Worm (Caenorhabditis elegans) whole organism, young adult: ENCODE data around the gene ZC395.11.

Experiments used
- B0035.1 ChIP-seq: sonication (generic microtip); optimal IDR thresholded peaks from 2 replicates; lab custom pipeline; 2016; ENCODE audit warnings: missing genetic modification characterization, mild to moderate bottlenecking, missing compliant biosample characterization, missing genotype, missing genetic modification reagents
- B0336.3 ChIP-seq: fragments of 200-800 bp; sonication (Bioruptor generic); IDR thresholded peaks from 2 replicates; pipeline ENCODE4 v1.3.6; 2022; ENCODE audit warnings: missing genetic modification characterization, missing compliant biosample characterization
- C17E4.6 ChIP-seq: fragments of 200-800 bp; sonication (Bioruptor generic); IDR thresholded peaks from 2 replicates; pipeline ENCODE4 v1.3.6; 2022; ENCODE audit warnings: missing genetic modification reagents, missing genetic modification characterization, missing compliant biosample characterization
- F52B5.7 ChIP-seq: sonication (generic microtip); optimal IDR thresholded peaks from 2 replicates; lab custom pipeline; 2016; ENCODE audit warnings: mild to moderate bottlenecking, missing genetic modification characterization, missing compliant biosample characterization
- K11D2.4 ChIP-seq: fragments of 200-800 bp; sonication (Bioruptor generic); IDR thresholded peaks from 2 replicates; pipeline ENCODE4 v1.3.6; 2022; ENCODE audit warnings: missing genetic modification reagents, missing genetic modification characterization, missing compliant biosample characterization
- K12H6.12 ChIP-seq: fragments of 200-800 bp; sonication (Bioruptor generic); optimal IDR thresholded peaks from 2 replicates; lab custom pipeline; 2018; ENCODE audit warnings: mild to moderate bottlenecking, missing genetic modification characterization, missing compliant biosample characterization
- T07F8.4 ChIP-seq: sonication (generic microtip); optimal IDR thresholded peaks from 2 replicates; lab custom pipeline; 2016; ENCODE audit warnings: mild to moderate bottlenecking, missing genetic modification characterization, moderate library complexity, missing compliant biosample characterization
- T26A5.8 ChIP-seq: sonication (generic microtip); optimal IDR thresholded peaks from 2 replicates; lab custom pipeline; 2016; ENCODE audit warnings: missing genetic modification characterization, missing compliant biosample characterization
- Y53G8AR.9 ChIP-seq: fragments of 200-800 bp; sonication (Bioruptor generic); conservative IDR thresholded peaks from 2 replicates; pipeline ENCODE4 v1.3.6; 2022; ENCODE audit warnings: missing genetic modification reagents, missing genetic modification characterization, missing compliant biosample characterization
- Y67H2A.10 ChIP-seq: fragments of 200-800 bp; sonication (Bioruptor generic); conservative IDR thresholded peaks from 2 replicates; pipeline ENCODE4 v1.3.6; 2022; ENCODE audit warnings: missing genetic modification reagents, missing genetic modification characterization, missing compliant biosample characterization
- ZK185.1 ChIP-seq: sonication (generic microtip); optimal IDR thresholded peaks from 2 replicates; lab custom pipeline; 2016; ENCODE audit warnings: mild to moderate bottlenecking, missing genetic modification characterization, missing compliant biosample characterization; ENCODE audit not compliant: poor library complexity, severe bottlenecking
- aptf-3 ChIP-seq: fragments of 200-800 bp; sonication (Bioruptor generic); IDR thresholded peaks from 2 replicates; pipeline ENCODE4 v1.3.6; 2022; ENCODE audit warnings: missing genetic modification characterization, missing compliant biosample characterization
- attf-5 ChIP-seq: fragments of 200-800 bp; sonication (Bioruptor generic); optimal IDR thresholded peaks from 2 replicates; lab custom pipeline; 2018; ENCODE audit warnings: mild to moderate bottlenecking, missing genetic modification characterization, missing compliant biosample characterization
- bed-1 ChIP-seq: fragments of 200-800 bp; sonication (Bioruptor generic); IDR thresholded peaks from 2 replicates; pipeline ENCODE4 v1.3.6; 2022; ENCODE audit warnings: missing genetic modification reagents, missing genetic modification characterization, missing compliant biosample characterization
- ccch-3 ChIP-seq: fragments of 200-800 bp; sonication (Bioruptor generic); optimal IDR thresholded peaks from 2 replicates; lab custom pipeline; 2018; ENCODE audit warnings: mild to moderate bottlenecking, missing genetic modification characterization, missing compliant biosample characterization
- cebp-1 ChIP-seq, 2 experiments: fragments of 200-800 bp in 1 of 2; sonication (Bioruptor generic) in 1 of 2; sonication (generic microtip) in 1 of 2; IDR thresholded peaks in 1 of 2; optimal IDR thresholded peaks in 1 of 2; 2 replicates each; pipeline versions ENCODE4 v1.3.6 to Lab custom; 2017 to 2022; ENCODE audit warnings: missing compliant biosample characterization in 2 of 2, missing genetic modification characterization in 2 of 2, mild to moderate bottlenecking in 1 of 2, missing genetic modification reagents in 1 of 2, moderate library complexity in 1 of 2
- chd-7 ChIP-seq: sonication (generic microtip); optimal IDR thresholded peaks from 2 replicates; lab custom pipeline; 2016; ENCODE audit warnings: mild to moderate bottlenecking, missing genetic modification characterization, moderate library complexity, missing compliant biosample characterization
- die-1 ChIP-seq: sonication (generic microtip); optimal IDR thresholded peaks from 2 replicates; lab custom pipeline; 2016; ENCODE audit warnings: missing genotype, mild to moderate bottlenecking, missing genetic modification characterization, missing compliant biosample characterization
- dox-1 ChIP-seq: fragments of 200-800 bp; sonication (Bioruptor generic); IDR thresholded peaks from 2 replicates; pipeline ENCODE4 v1.3.6; 2022; ENCODE audit warnings: missing genetic modification reagents, missing genetic modification characterization, missing compliant biosample characterization
- egl-18 ChIP-seq: fragments of 200-800 bp; sonication (Bioruptor generic); IDR thresholded peaks from 2 replicates; pipeline ENCODE4 v1.3.6; 2022; ENCODE audit warnings: missing genetic modification reagents, missing genetic modification characterization, missing compliant biosample characterization
- egrh-3 ChIP-seq: fragments of 200-800 bp; sonication (Bioruptor generic); IDR thresholded peaks from 2 replicates; pipeline ENCODE4 v1.3.6; 2022; ENCODE audit warnings: missing genetic modification reagents, missing genetic modification characterization, missing compliant biosample characterization
- gei-17 ChIP-seq: fragments of 200-800 bp; sonication (Bioruptor generic); optimal IDR thresholded peaks from 2 replicates; lab custom pipeline; 2018; ENCODE audit warnings: mild to moderate bottlenecking, missing genetic modification characterization, missing compliant biosample characterization
- hlh-12 ChIP-seq: sonication (generic microtip); optimal IDR thresholded peaks from 2 replicates; lab custom pipeline; 2016; ENCODE audit warnings: missing genetic modification characterization, missing compliant biosample characterization
- hmg-1.2 ChIP-seq: fragments of 200-800 bp; sonication (Bioruptor generic); IDR thresholded peaks from 2 replicates; pipeline ENCODE4 v1.3.6; 2022; ENCODE audit warnings: missing genetic modification reagents, missing genetic modification characterization, missing compliant biosample characterization
- hsf-1 ChIP-seq: fragments of 200-800 bp; sonication (Bioruptor generic); IDR thresholded peaks from 2 replicates; pipeline ENCODE4 v1.3.6; 2022; ENCODE audit warnings: missing genetic modification reagents, missing genetic modification characterization, missing compliant biosample characterization
- madf-6 ChIP-seq: fragments of 200-800 bp; sonication (Bioruptor generic); IDR thresholded peaks from 2 replicates; pipeline ENCODE4 v1.3.6; 2022; ENCODE audit warnings: missing genetic modification reagents, missing genetic modification characterization, missing compliant biosample characterization
- mel-28 ChIP-seq: sonication (generic microtip); optimal IDR thresholded peaks from 2 replicates; lab custom pipeline; 2016; ENCODE audit warnings: borderline replicate concordance, mild to moderate bottlenecking, missing genetic modification characterization, missing compliant biosample characterization
- nfya-1 ChIP-seq: sonication (generic microtip); optimal IDR thresholded peaks from 2 replicates; lab custom pipeline; 2017; ENCODE audit warnings: antibody characterized with exemption, missing compliant biosample characterization, missing genetic modification characterization, borderline replicate concordance; ENCODE audit not compliant: insufficient read depth
- nfyb-1 ChIP-seq: fragments of 200-800 bp; sonication (Bioruptor generic); IDR thresholded peaks from 2 replicates; pipeline ENCODE4 v1.3.6; 2022; ENCODE audit warnings: missing genetic modification reagents, missing genetic modification characterization, missing compliant biosample characterization
- nhr-27 ChIP-seq: fragments of 200-800 bp; sonication (Bioruptor generic); optimal IDR thresholded peaks from 2 replicates; lab custom pipeline; 2018; ENCODE audit warnings: mild to moderate bottlenecking, missing genetic modification characterization, moderate library complexity, missing compliant biosample characterization
- nhr-80 ChIP-seq: sonication (generic microtip); optimal IDR thresholded peaks from 2 replicates; lab custom pipeline; 2016; ENCODE audit warnings: missing genetic modification characterization, missing compliant biosample characterization
- pbrm-1 ChIP-seq: fragments of 200-800 bp; sonication (Bioruptor generic); IDR thresholded peaks from 2 replicates; pipeline ENCODE4 v1.3.6; 2022; ENCODE audit warnings: missing genetic modification reagents, missing genetic modification characterization, missing compliant biosample characterization
- repo-1 ChIP-seq: sonication (generic microtip); optimal IDR thresholded peaks from 2 replicates; lab custom pipeline; 2017; ENCODE audit warnings: mild to moderate bottlenecking, missing genetic modification characterization, missing compliant biosample characterization
- tbp1 ChIP-seq: fragments of 200-800 bp; sonication (Bioruptor generic); optimal IDR thresholded peaks from 2 replicates; lab custom pipeline; 2018; ENCODE audit warnings: mild to moderate bottlenecking, missing genetic modification characterization, missing compliant biosample characterization
- tbx-9 ChIP-seq: sonication (generic microtip); optimal IDR thresholded peaks from 2 replicates; lab custom pipeline; 2016; ENCODE audit warnings: borderline replicate concordance, missing genetic modification characterization, inconsistent platforms, missing compliant biosample characterization
- tlf-1 ChIP-seq: fragments of 200-800 bp; sonication (Bioruptor generic); optimal IDR thresholded peaks from 2 replicates; lab custom pipeline; 2018; ENCODE audit warnings: mild to moderate bottlenecking, missing genetic modification characterization, missing compliant biosample characterization
- unc-62 ChIP-seq: fragments of 150-350 bp; optimal IDR thresholded peaks from 2 replicates; lab custom pipeline; 2014; ENCODE audit warnings: missing biosample characterization, missing genetic modification reagents, missing genetic modification characterization
- zfh-2 ChIP-seq: fragments of 200-800 bp; sonication (Bioruptor generic); conservative IDR thresholded peaks from 2 replicates; pipeline ENCODE4 v1.3.6; 2022; ENCODE audit warnings: missing genetic modification reagents, missing genetic modification characterization, missing compliant biosample characterization
- zim-3 ChIP-seq: sonication (generic microtip); optimal IDR thresholded peaks from 2 replicates; lab custom pipeline; 2017; ENCODE audit warnings: mild to moderate bottlenecking, missing genetic modification characterization, moderate library complexity, missing compliant biosample characterization
- ztf-18 ChIP-seq: sonication (generic microtip); optimal IDR thresholded peaks from 2 replicates; lab custom pipeline; 2016; ENCODE audit warnings: missing genotype, mild to moderate bottlenecking, missing genetic modification characterization, missing compliant biosample characterization
- ztf-22 ChIP-seq: fragments of 200-800 bp; sonication (Bioruptor generic); optimal IDR thresholded peaks from 2 replicates; lab custom pipeline; 2018; ENCODE audit warnings: mild to moderate bottlenecking, missing genetic modification characterization, moderate library complexity, missing compliant biosample characterization
- ztf-25 ChIP-seq: fragments of 200-800 bp; sonication (Bioruptor generic); IDR thresholded peaks from 2 replicates; pipeline ENCODE4 v1.3.6; 2022; ENCODE audit warnings: missing genetic modification reagents, missing genetic modification characterization, missing compliant biosample characterization
- ztf-26 ChIP-seq: sonication (generic microtip); optimal IDR thresholded peaks from 2 replicates; lab custom pipeline; 2017; ENCODE audit warnings: missing genetic modification characterization, missing compliant biosample characterization

The ZC395.11 gene

DNA sequence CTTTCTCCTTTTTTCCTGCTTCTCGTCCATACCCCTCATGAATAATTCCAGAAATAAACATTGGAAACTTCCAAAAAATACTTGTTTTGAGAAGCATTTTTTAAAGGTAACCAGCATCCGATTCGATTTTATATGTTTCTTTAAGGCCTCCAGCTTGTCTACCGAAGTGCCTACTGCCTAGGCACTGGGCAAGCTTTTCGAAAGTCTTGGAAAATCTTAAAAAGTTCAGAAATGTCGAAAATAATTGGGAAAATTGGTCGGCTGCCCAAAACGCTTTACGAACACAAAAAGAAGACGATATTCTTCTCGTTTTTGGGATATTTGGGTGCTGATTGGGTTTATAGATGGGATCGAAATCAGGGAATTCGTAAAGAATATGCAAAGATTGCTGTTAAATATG lies 35.6 kb upstream of the ZC395.11 start, which contains the start of gene F52C9.3:
Gene F52C9.3, plus strand, starts transcription at position 225 of the 400 bp plus-strand sequence.
- no peak for TF ChIP-seq K12H6.12 (tag; lab: Kevin White, UChicago)
- no peak for TF ChIP-seq hmg-1.2 (GFP tag; lab: Robert Waterston, UW)
- TF ChIP-seq nfya-1 (tag; lab: Kevin White, UChicago): no peak
- TF ChIP-seq Y53G8AR.9: no peak; the same call in 1 of the 2 replicates
- no peak for TF ChIP-seq T26A5.8 (tag; lab: Kevin White, UChicago)
- no peak for TF ChIP-seq ztf-26 (tag; lab: Kevin White, UChicago)
- no peak for TF ChIP-seq cebp-1 (GFP tag; IDR thresholded peaks at IDR 0.05; lab: Robert Waterston, UW)
- peak; percentile 51 for TF ChIP-seq cebp-1 (tag; optimal IDR thresholded peaks at IDR 0.05; lab: Kevin White, UChicago)
- TF ChIP-seq dox-1: no peak
- peak; percentile 41 for TF ChIP-seq tlf-1
- no peak for TF ChIP-seq T07F8.4
- 0 out of 2 replicates have a peak, but pooled peaks have one; percentile 36 for TF ChIP-seq nfyb-1
- no peak for TF ChIP-seq F52B5.7 (tag; lab: Kevin White, UChicago)
- TF ChIP-seq tbp1 (GFP tag; lab: Kevin White, UChicago): peak; percentile 23
- no peak for TF ChIP-seq Y67H2A.10 (GFP tag; lab: Robert Waterston, UW)
- no peak for TF ChIP-seq ztf-18 (tag; lab: Kevin White, UChicago)
- TF ChIP-seq hlh-12 (tag; lab: Kevin White, UChicago): no peak
- TF ChIP-seq B0035.1 (tag; lab: Kevin White, UChicago): no peak
- no peak for TF ChIP-seq bed-1
- no peak for TF ChIP-seq ztf-25 (GFP tag; lab: Robert Waterston, UW)
- 0 out of 2 replicates have a peak, but pooled peaks have one; percentile 21 for TF ChIP-seq pbrm-1 (GFP tag; lab: Robert Waterston, UW)
- TF ChIP-seq hsf-1 (GFP tag; lab: Robert Waterston, UW): no peak
- TF ChIP-seq zfh-2 (GFP tag; lab: Robert Waterston, UW): no peak
- no peak for TF ChIP-seq egrh-3 (GFP tag; lab: Robert Waterston, UW)
- TF ChIP-seq chd-7: peak; percentile 29
- TF ChIP-seq nhr-27 (tag; lab: Kevin White, UChicago): peak; percentile 12
- no peak for TF ChIP-seq die-1 (tag; lab: Kevin White, UChicago)
- no peak for TF ChIP-seq unc-62
- TF ChIP-seq aptf-3: no peak
- peak; percentile 5 for TF ChIP-seq attf-5 (GFP tag; lab: Kevin White, UChicago)
- TF ChIP-seq madf-6 (GFP tag; lab: Robert Waterston, UW): 0 out of 2 replicates have a peak, but pooled peaks have one; percentile 29

DNA sequence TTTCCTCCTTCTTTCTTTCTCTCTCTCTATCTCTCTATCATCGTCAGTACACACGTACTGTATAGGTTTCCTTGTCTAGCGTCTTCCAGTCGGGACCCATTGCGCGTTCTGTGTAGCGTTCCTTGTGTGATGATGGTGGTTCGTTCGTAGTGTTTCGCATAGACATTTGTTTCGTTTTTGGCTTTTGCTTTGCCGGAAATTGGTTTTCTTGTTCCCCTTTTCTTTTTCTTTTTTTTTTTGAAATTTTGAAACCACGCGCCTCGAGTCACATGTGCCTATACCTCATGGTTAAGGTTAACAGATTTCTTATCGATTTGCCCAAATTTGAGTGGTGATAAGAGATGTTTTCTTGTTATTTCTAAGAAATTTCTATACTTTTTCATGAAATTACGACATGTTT lies 32.5 kb upstream of the ZC395.11 start:
- TF ChIP-seq cebp-1 (GFP tag; IDR thresholded peaks at IDR 0.05; lab: Robert Waterston, UW): no peak
- peak; percentile 17 for TF ChIP-seq cebp-1 (tag; optimal IDR thresholded peaks at IDR 0.05; lab: Kevin White, UChicago)
- peak; percentile 8 for TF ChIP-seq nhr-80
- TF ChIP-seq tbx-9 (tag; lab: Kevin White, UChicago): no peak

DNA sequence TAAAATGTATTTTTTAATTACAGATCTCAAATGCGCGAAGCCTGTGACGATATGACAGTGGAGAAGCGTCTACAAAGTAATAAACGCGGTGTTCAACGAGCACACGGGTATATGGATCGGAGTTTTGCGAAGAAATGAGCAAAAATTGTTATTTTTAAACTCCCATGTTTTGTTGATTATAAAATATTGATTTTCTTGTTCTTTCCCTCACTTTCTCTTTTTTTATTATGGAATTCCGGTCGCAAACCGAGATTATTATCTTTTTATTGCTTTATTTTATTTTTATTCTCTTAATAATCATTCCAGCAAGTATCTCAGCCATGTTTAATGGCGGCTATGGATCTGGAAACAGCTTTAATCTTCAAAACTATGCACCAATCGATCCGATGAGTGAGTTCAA lies 24.8 kb upstream of the ZC395.11 start, which contains the start of gene pqe-1:
Gene pqe-1, plus strand, starts transcription at position 301 of the 400 bp plus-strand sequence.
- TF ChIP-seq hsf-1 (GFP tag; lab: Robert Waterston, UW) (no peak), gei-17 (GFP tag; lab: Kevin White, UChicago) (no peak), T26A5.8 (tag; lab: Kevin White, UChicago) (no peak), C17E4.6 (GFP tag; lab: Robert Waterston, UW) (no peak)
- TF ChIP-seq, all 124 proteins: peak for 0

DNA sequence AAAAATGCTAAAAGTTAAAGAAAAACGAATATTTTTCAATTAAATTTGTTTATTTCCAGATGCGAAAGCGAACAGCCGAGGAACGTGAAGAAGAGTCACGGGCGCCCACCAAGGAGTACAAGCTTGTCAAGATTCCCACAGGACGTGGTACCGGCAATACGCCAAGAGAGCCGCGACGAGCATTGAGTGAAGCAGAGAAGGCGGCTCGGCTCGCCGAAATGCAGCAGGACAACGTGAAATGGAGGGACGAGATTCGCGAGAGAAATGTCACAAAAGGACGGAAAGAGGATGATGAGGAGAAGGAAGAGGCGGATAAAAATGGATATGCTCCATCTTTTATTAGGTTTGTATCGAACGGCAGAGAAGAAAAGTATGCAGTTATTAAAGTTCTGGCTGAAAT lies 24.3 kb upstream of the ZC395.11 start:
- TF ChIP-seq attf-5 (GFP tag; lab: Kevin White, UChicago) (no peak), repo-1 (tag; lab: Kevin White, UChicago) (no peak), zim-3 (tag; lab: Kevin White, UChicago) (peak; percentile 4), mel-28 (tag; lab: Kevin White, UChicago) (no peak), ztf-22 (GFP tag; lab: Kevin White, UChicago) (no peak), ZK185.1 (no peak), K11D2.4 (GFP tag; lab: Robert Waterston, UW) (0 out of 2 replicates have a peak, but pooled peaks have one; percentile 34), B0336.3 (no peak), nfya-1 (tag; lab: Kevin White, UChicago) (no peak), T07F8.4 (no peak), egl-18 (GFP tag; lab: Robert Waterston, UW) (no peak), ccch-3 (GFP tag; lab: Kevin White, UChicago) (no peak), hlh-12 (tag; lab: Kevin White, UChicago) (no peak), zfh-2 (GFP tag; lab: Robert Waterston, UW) (peak; percentile 63)
